Worm (Caenorhabditis elegans): ENCODE results near the gene gst-26.
"Not testable (repeated sequence)": the region's sequence is repeated elsewhere in the genome, so short reads cannot be mapped to it uniquely, and the experiment has no call there.

The gst-26 gene

DNA sequence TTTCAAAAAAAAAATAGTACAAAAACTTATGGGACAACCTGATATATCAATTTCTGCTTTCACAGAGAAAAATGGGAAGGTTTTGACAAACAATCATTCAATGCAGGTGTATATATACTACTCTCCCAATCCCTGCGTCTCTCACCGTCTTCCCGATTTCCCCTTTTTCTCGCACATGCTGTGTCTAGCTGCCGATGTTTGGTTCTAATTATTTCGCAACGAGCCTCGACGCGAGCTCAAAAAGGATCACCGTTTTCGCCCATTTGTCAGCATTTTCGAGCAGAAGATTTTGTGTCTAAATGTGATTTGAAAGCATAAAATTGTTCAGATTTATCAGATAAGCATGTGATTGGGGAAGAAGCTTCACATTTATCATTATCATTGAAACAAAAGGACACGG is 8.8 kb upstream of the gst-26 start:
- TF ChIP-seq nhr-67 (tag; optimal IDR thresholded peaks at IDR 0.05) (no peak), pha-4 (tag; optimal IDR thresholded peaks at IDR 0.05) (peak; percentile 54), skn-1 (tag; optimal IDR thresholded peaks at IDR 0.05) (peak; percentile 76), nhr-12 (tag; optimal IDR thresholded peaks at IDR 0.05) (no peak), nhr-28 (tag; optimal IDR thresholded peaks at IDR 0.05) (no peak), nfya-1 (tag; optimal IDR thresholded peaks at IDR 0.05; ENCODE audit: insufficient read depth) (peak; percentile 37), nhr-77 (tag; optimal IDR thresholded peaks at IDR 0.05) (no peak), lin-15B (tag; optimal IDR thresholded peaks at IDR 0.05) (no peak), lin-39 (tag; optimal IDR thresholded peaks at IDR 0.05) (peak; percentile 46)

DNA sequence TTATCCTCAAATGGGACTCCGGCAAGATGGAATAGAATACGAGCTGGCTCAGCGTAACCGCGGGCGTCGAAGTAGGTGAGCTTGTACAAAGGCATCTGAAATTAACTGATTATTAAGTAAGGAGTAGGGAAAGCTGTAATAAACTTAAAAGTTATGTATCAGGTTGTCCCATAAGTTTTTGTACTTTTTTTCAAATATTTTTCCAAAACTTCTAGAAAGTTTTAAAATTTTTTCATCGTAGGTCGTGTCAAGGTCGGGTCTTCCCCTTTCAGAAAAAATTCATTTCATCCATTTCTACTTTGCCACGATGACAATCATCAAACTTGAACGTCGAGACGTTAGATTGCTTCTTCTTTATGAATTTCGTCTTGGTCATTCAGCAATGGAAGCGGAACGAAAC is 7.5 kb upstream of the gst-26 start, which contains the start of gene gst-39:
Gene gst-39 (minus strand): TSS at position 101 of the 400 bp plus-strand sequence.
- TF ChIP-seq jun-1 (tag; optimal IDR thresholded peaks at IDR 0.05); nhr-28 (tag; optimal IDR thresholded peaks at IDR 0.05); nhr-43 (tag; optimal IDR thresholded peaks at IDR 0.05; ENCODE audit: poor library complexity, severe bottlenecking): not testable (repeated sequence)

DNA sequence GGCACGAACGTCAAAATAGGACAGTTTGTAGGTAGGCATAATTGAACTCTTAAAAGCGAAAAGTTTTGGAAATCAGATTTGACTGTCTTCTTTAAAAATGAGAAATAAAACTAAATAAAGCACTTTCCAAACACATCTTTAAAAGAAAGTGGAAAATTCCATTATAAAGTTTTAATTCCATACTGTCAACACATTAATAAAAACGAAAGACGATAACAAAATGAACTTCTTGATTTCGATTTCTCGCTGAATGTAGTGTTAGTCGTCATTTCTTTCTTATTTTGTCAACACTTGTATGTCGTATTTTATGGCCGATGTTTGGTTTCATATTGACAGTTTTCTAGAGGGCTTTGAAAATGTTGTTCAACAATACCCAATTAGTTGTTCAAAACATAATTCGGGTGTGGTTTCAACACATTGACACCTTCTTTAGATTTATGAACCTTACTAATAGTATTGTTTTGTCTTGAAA is 5.5 kb upstream of the gst-26 start, which contains the start of gene gst-29:
Gene gst-29 (minus strand): TSS at position 51 of the 472 bp plus-strand sequence.
- TF ChIP-seq pqm-1 (tag; optimal IDR thresholded peaks at IDR 0.05): peak; percentile 33
- TF ChIP-seq elt-2 (tag; optimal IDR thresholded peaks at IDR 0.05): peak; percentile 6
- TF ChIP-seq fkh-2 (tag; optimal IDR thresholded peaks at IDR 0.05): no peak
- peak; percentile 43 for TF ChIP-seq pha-4 (tag; optimal IDR thresholded peaks at IDR 0.05)

DNA sequence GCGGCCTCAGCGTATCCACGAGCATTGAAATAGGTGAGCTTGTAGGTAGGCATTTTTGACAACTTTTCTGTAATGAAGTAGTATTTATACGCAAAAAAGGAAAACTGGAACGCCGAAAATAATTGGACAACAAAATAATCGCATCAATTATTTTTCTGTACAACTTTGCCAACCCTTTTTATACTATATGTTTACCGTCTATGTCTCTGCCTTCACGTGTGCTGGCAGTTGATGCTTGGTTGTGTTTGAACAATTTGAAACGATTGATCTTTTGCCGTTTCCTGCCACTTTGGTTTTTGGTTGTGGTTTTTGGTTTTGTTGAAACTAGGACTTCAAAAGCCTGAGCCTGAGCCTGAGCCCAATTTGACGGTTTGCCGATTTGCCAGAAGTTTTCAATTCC is 3.0 kb upstream of the gst-26 start, which contains the start of gene gst-28:
Gene gst-28 (minus strand): TSS at position 238 of the 400 bp plus-strand sequence.
- TF ChIP-seq ceh-28 (tag; optimal IDR thresholded peaks at IDR 0.05) (no peak), zag-1 (tag; optimal IDR thresholded peaks at IDR 0.05) (no peak), ama-1 (optimal IDR thresholded peaks at IDR 0.05) (no peak), pqm-1 (tag; optimal IDR thresholded peaks at IDR 0.05) (peak; percentile 41), pha-4 (tag; optimal IDR thresholded peaks at IDR 0.05) (peak; percentile 40), unc-39 (tag; optimal IDR thresholded peaks at IDR 0.05) (no peak), elt-2 (tag; optimal IDR thresholded peaks at IDR 0.05) (peak; percentile 15), nhr-25 (tag; optimal IDR thresholded peaks at IDR 0.05) (no peak)

DNA sequence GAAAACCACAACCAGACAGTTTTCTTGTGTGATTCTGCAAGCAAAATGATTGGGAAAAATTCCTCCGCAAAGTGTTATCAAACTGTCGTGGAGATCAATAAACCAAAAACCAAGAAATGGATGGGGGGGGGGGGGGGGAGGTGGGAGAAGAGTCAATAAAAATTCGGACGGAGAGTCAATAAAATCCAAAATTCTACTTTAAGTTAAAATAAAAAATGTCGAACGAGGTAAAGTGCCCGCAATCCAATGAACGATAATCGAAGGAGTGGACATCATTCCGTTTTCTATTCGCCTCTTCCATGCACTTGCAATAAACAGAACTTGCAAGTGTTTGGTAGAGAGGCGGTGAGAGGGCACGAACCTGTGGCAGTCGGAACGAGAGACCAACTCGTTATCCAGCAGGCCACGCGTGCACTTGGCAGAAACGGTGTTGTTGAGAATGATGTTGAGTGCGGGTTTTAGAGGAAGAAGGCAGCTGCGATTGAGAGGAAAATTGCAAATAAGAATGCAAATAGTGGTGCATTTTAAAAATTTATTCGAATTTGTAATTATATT is 1.4 kb upstream of the gst-26 start, which contains the start of gene gst-27:
Gene gst-27 (minus strand): TSS at position 51 of the 555 bp plus-strand sequence.
- TF ChIP-seq ZK546.5 (tag; optimal IDR thresholded peaks at IDR 0.05) (no peak), unc-39 (tag; optimal IDR thresholded peaks at IDR 0.05) (no peak), nhr-77 (tag; optimal IDR thresholded peaks at IDR 0.05) (peak; percentile 49), pha-4 (tag; optimal IDR thresholded peaks at IDR 0.05) (peak; percentile 86), ceh-82 (tag; optimal IDR thresholded peaks at IDR 0.05) (peak; percentile 37), nhr-67 (tag; optimal IDR thresholded peaks at IDR 0.05) (no peak), hmg-11 (tag; optimal IDR thresholded peaks at IDR 0.05) (peak; percentile 94), elt-2 (tag; optimal IDR thresholded peaks at IDR 0.05) (peak; percentile 73), nhr-23 (tag; optimal IDR thresholded peaks at IDR 0.05) (peak; percentile 62), ceh-9 (tag; optimal IDR thresholded peaks at IDR 0.05) (no peak), nhr-28 (tag; optimal IDR thresholded peaks at IDR 0.05) (no peak), aly-2 (tag; optimal IDR thresholded peaks at IDR 0.05) (no peak), nhr-76 (tag; optimal IDR thresholded peaks at IDR 0.05) (no peak), snpc-4 (tag; optimal IDR thresholded peaks at IDR 0.05) (peak; percentile 77), tbx-2 (tag; optimal IDR thresholded peaks at IDR 0.05) (peak; percentile 80), nhr-237 (tag; optimal IDR thresholded peaks at IDR 0.05) (no peak), nfya-1 (tag; optimal IDR thresholded peaks at IDR 0.05; ENCODE audit: insufficient read depth) (peak; percentile 84), ceh-16 (tag; optimal IDR thresholded peaks at IDR 0.05) (no peak), ztf-4 (tag; optimal IDR thresholded peaks at IDR 0.05) (peak; percentile 23), ceh-28 (tag; optimal IDR thresholded peaks at IDR 0.05) (no peak), skn-1 (tag; optimal IDR thresholded peaks at IDR 0.05) (peak; percentile 56), R02D3.7 (tag; optimal IDR thresholded peaks at IDR 0.05) (peak; percentile 42), lsy-12 (tag; optimal IDR thresholded peaks at IDR 0.05) (peak; percentile 62), egl-27 (tag; optimal IDR thresholded peaks at IDR 0.05) (peak; percentile 75), jun-1 (tag; optimal IDR thresholded peaks at IDR 0.05) (peak; percentile 61), mdl-1 (tag; optimal IDR thresholded peaks at IDR 0.05) (no peak), pqm-1 (tag; optimal IDR thresholded peaks at IDR 0.05) (peak; percentile 45), fos-1 (tag; optimal IDR thresholded peaks at IDR 0.05) (peak; percentile 68), nhr-43 (tag; optimal IDR thresholded peaks at IDR 0.05; ENCODE audit: poor library complexity, severe bottlenecking) (peak; percentile 82), lin-39 (tag; optimal IDR thresholded peaks at IDR 0.05) (peak; percentile 97), lin-15B (tag; optimal IDR thresholded peaks at IDR 0.05) (peak; percentile 61), nhr-25 (tag; optimal IDR thresholded peaks at IDR 0.05) (peak; percentile 70), egl-5 (tag; optimal IDR thresholded peaks at IDR 0.05) (peak; percentile 77), fkh-2 (tag; optimal IDR thresholded peaks at IDR 0.05) (no peak), ama-1 (optimal IDR thresholded peaks at IDR 0.05) (peak; percentile 36), elt-3 (tag; optimal IDR thresholded peaks at IDR 0.05) (peak in 1 of 3 experiments; percentile 33), zag-1 (tag; optimal IDR thresholded peaks at IDR 0.05) (no peak)

Data from whole organism, L3 larva.